Worm (Caenorhabditis elegans) whole organism, L4 larva: ENCODE results near the gene rpl-37.

ENCODE experiments used
- F26F4.8 ChIP-seq: fragments of 200-800 bp; sonication (Bioruptor generic); conservative IDR thresholded peaks from 2 replicates; pipeline ENCODE4 v1.3.6; 2022; ENCODE audit warnings: missing genetic modification characterization, missing compliant biosample characterization
- daf-12 ChIP-seq: fragments of 150-350 bp; optimal IDR thresholded peaks from 2 replicates; lab custom pipeline; 2014; ENCODE audit warnings: missing biosample characterization, missing genetic modification reagents, missing genetic modification characterization
- egl-43 ChIP-seq: fragments of 200-800 bp; sonication (Bioruptor generic); IDR thresholded peaks from 2 replicates; pipeline ENCODE4 v1.3.6; 2022; ENCODE audit warnings: missing genetic modification reagents, missing genetic modification characterization, missing compliant biosample characterization
- unc-130 ChIP-seq: sonication (generic microtip); optimal IDR thresholded peaks from 2 replicates; lab custom pipeline; 2016; ENCODE audit warnings: missing genetic modification reagents, missing genetic modification characterization, missing compliant biosample characterization

DNA sequence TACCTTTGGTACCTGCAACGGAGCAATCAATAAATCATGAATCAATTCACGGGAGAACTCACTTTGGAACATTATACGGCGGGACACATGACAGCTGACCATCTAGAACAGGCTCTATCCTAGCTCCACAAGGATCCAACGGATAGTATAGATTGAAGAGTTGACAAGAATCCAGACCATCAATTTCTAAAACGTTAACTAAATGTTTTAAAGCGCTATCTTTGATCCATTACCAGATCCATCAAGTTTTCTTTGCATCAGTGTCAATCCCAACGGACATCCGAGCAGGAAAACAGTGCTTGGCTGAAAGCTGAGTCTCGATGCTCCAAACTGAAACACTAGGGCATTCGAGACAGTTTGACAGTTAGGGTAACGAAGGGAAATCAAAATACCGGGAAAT, 5.1 kb upstream of the rpl-37 start:
- TF ChIP-seq daf-12 (tag; lab: Kevin White, UChicago) (no peak), F26F4.8 (GFP tag; lab: Robert Waterston, UW) (no peak), egl-43 (GFP tag; lab: Robert Waterston, UW) (no peak), unc-130 (no peak)
